Worm (Caenorhabditis elegans): ENCODE measurements around the gene prmt-5.

prmt-5 gene

ce11 chrIII:5215375-5215774 is 15.0 kb upstream of the prmt-5 start, which contains the start of gene ZC155.4:
Gene ZC155.4 (minus strand): TSS chrIII:5215475.
- TF ChIP-seq F37B4.10 (GFP tag; IDR thresholded peaks at IDR 0.05) (no peak), lsl-1 (GFP tag; optimal IDR thresholded peaks at IDR 0.05) (peak; percentile 67), efl-1 (GFP tag; optimal IDR thresholded peaks at IDR 0.05) (peak; percentile 42), rpc-1 (optimal IDR thresholded peaks at IDR 0.05) (no peak), rpc-1 (tag; optimal IDR thresholded peaks at IDR 0.05) (no peak), akir-1 (GFP tag; optimal IDR thresholded peaks at IDR 0.05) (no peak), C06A6.2 (GFP tag; conservative IDR thresholded peaks at IDR 0.05) (no peak), die-1 (tag; optimal IDR thresholded peaks at IDR 0.05) (no peak), let-526 (GFP tag; IDR thresholded peaks at IDR 0.05) (no peak), aptf-2 (GFP tag; conservative IDR thresholded peaks at IDR 0.05) (no peak)

- TF ChIP-seq cebp-1 (GFP tag; IDR thresholded peaks at IDR 0.05): no peak
- no peak for TF ChIP-seq cebp-1 (tag; optimal IDR thresholded peaks at IDR 0.05)
- no peak for TF ChIP-seq snpc-1.1 (tag; optimal IDR thresholded peaks at IDR 0.05; ENCODE audit: insufficient read depth)
Observed at ce11 chrIII:5217511-5217910, 12.8 kb upstream of the prmt-5 start, which contains the start of gene cutl-19. Gene cutl-19 (minus strand): TSS chrIII:5217611.

ce11 chrIII:5218687-5219086 is 11.7 kb upstream of the prmt-5 start, which contains the start of gene ZC155.2:
Gene ZC155.2 (plus strand): TSS chrIII:5218987.
- TF ChIP-seq Y53F4B.3 (GFP tag; IDR thresholded peaks at IDR 0.05): no peak
- TF ChIP-seq ztf-28 (GFP tag; IDR thresholded peaks at IDR 0.05): no peak
- TF ChIP-seq snpc-1.3 (tag; optimal IDR thresholded peaks at IDR 0.05; ENCODE audit: insufficient read depth): no peak
- no peak for TF ChIP-seq zim-3 (tag; optimal IDR thresholded peaks at IDR 0.05)
- no peak for TF ChIP-seq akir-1 (GFP tag; optimal IDR thresholded peaks at IDR 0.05)
- TF ChIP-seq ztf-18 (tag; optimal IDR thresholded peaks at IDR 0.05): no peak
- TF ChIP-seq madf-8 (GFP tag; conservative IDR thresholded peaks at IDR 0.05): no peak
- no peak for TF ChIP-seq ceh-79 (tag; optimal IDR thresholded peaks at IDR 0.05)
- TF ChIP-seq hrde-1 (tag; optimal IDR thresholded peaks at IDR 0.05; ENCODE audit: borderline replicate concordance): no peak
- TF ChIP-seq F10E7.11 (tag; optimal IDR thresholded peaks at IDR 0.05): no peak
- TF ChIP-seq hmg-20 (GFP tag; IDR thresholded peaks at IDR 0.05): no peak
- no peak for TF ChIP-seq sea-2 (GFP tag; IDR thresholded peaks at IDR 0.05)

- no peak for TF ChIP-seq let-526 (GFP tag; IDR thresholded peaks at IDR 0.05)
- no peak for TF ChIP-seq xnd-1 (tag; optimal IDR thresholded peaks at IDR 0.05)
- TF ChIP-seq F22D6.2 (tag; optimal IDR thresholded peaks at IDR 0.05): no peak
- no peak for TF ChIP-seq lag-1 (GFP tag; IDR thresholded peaks at IDR 0.05)
- TF ChIP-seq K11D2.4 (GFP tag; IDR thresholded peaks at IDR 0.05): no peak
- no peak for TF ChIP-seq snpc-4 (GFP tag; optimal IDR thresholded peaks at IDR 0.05)
- TF ChIP-seq snpc-4 (tag; optimal IDR thresholded peaks at IDR 0.05): no peak
- no peak for TF ChIP-seq hlh-26 (GFP tag; conservative IDR thresholded peaks at IDR 0.05)
- TF ChIP-seq akir-1 (GFP tag; optimal IDR thresholded peaks at IDR 0.05): no peak
- no peak for TF ChIP-seq B0019.2 (GFP tag; conservative IDR thresholded peaks at IDR 0.05)
- no peak for TF ChIP-seq D2030.7 (GFP tag; IDR thresholded peaks at IDR 0.05)
- TF ChIP-seq F10E7.11 (tag; optimal IDR thresholded peaks at IDR 0.05): no peak
- no peak for TF ChIP-seq efl-1 (GFP tag; optimal IDR thresholded peaks at IDR 0.05)
- no peak for TF ChIP-seq ztf-26 (tag; optimal IDR thresholded peaks at IDR 0.05)
- TF ChIP-seq nhr-27 (tag; optimal IDR thresholded peaks at IDR 0.05): no peak
- no peak for TF ChIP-seq unc-62 (GFP tag; optimal IDR thresholded peaks at IDR 0.05)
- no peak for TF ChIP-seq nhr-80 (tag; optimal IDR thresholded peaks at IDR 0.05)
- no peak for TF ChIP-seq ztf-28 (GFP tag; IDR thresholded peaks at IDR 0.05)
Observed at ce11 chrIII:5221820-5222219, 8.5 kb upstream of the prmt-5 start.
